Worm (Caenorhabditis elegans): ENCODE results near the gene T20D4.3.

- TF ChIP-seq nhr-28 (tag; optimal IDR thresholded peaks at IDR 0.05) (no peak), efl-1 (optimal IDR thresholded peaks at IDR 0.05) (no peak), efl-1 (GFP tag; optimal IDR thresholded peaks at IDR 0.05 in 1 of 2) (peak in 1 of 2 experiments; percentile 62), sox-4 (tag; optimal IDR thresholded peaks at IDR 0.05) (no peak), elt-3 (tag; optimal IDR thresholded peaks at IDR 0.05) (no peak), lir-3 (tag; optimal IDR thresholded peaks at IDR 0.05; ENCODE audit: poor library complexity) (no peak), fos-1 (tag; optimal IDR thresholded peaks at IDR 0.05) (no peak), unc-86 (tag; optimal IDR thresholded peaks at IDR 0.05) (no peak), skn-1 (tag; optimal IDR thresholded peaks at IDR 0.05) (no peak), fkh-10 (GFP tag; optimal IDR thresholded peaks at IDR 0.05) (no peak), lsy-2 (tag; optimal IDR thresholded peaks at IDR 0.05) (no peak), alr-1 (tag; optimal IDR thresholded peaks at IDR 0.05; ENCODE audit: borderline replicate concordance) (no peak), lin-35 (GFP tag; optimal IDR thresholded peaks at IDR 0.05) (no peak), dsc-1 (tag; optimal IDR thresholded peaks at IDR 0.05) (no peak)
These were observed 24.0 kb upstream of the T20D4.3 start for ce11 chrV:3394065-3394464.
